Worm (Caenorhabditis elegans) whole organism, L3 larva: ENCODE measurements around the gene nhr-127.

Source experiments
- R02D3.7 ChIP-seq: fragments of 150-350 bp; optimal IDR thresholded peaks from 2 replicates; lab custom pipeline; 2014; ENCODE audit warnings: missing biosample characterization, missing genetic modification characterization
- aly-2 ChIP-seq: fragments of 150-350 bp; optimal IDR thresholded peaks from 2 replicates; lab custom pipeline; 2014; ENCODE audit warnings: missing biosample characterization, missing genetic modification characterization
- ama-1 ChIP-seq: fragments of 150-350 bp; optimal IDR thresholded peaks from 2 replicates; lab custom pipeline; 2018
- ceh-16 ChIP-seq: sonication (generic microtip); optimal IDR thresholded peaks from 2 replicates; lab custom pipeline; 2017; ENCODE audit warnings: missing biosample characterization, missing genetic modification characterization
- lin-15B ChIP-seq: fragments of 150-350 bp; optimal IDR thresholded peaks from 2 replicates; lab custom pipeline; 2014; ENCODE audit warnings: missing biosample characterization, missing genetic modification characterization
- nhr-77 ChIP-seq: fragments of 150-350 bp; optimal IDR thresholded peaks from 2 replicates; lab custom pipeline; 2014; ENCODE audit warnings: missing biosample characterization, missing genetic modification characterization
- pha-4 ChIP-seq: fragments of 150-350 bp; optimal IDR thresholded peaks from 2 replicates; lab custom pipeline; 2014; ENCODE audit warnings: missing biosample characterization, missing genetic modification reagents, missing genetic modification characterization
- pqm-1 ChIP-seq: fragments of 150-350 bp; optimal IDR thresholded peaks from 2 replicates; lab custom pipeline; 2017; ENCODE audit warnings: missing biosample characterization, missing genetic modification characterization, inconsistent platforms
- snpc-4 ChIP-seq: fragments of 150-350 bp; optimal IDR thresholded peaks from 2 replicates; lab custom pipeline; 2014; ENCODE audit warnings: missing biosample characterization, missing genetic modification characterization
- unc-62 ChIP-seq: fragments of 150-350 bp; sonication (generic microtip); optimal IDR thresholded peaks from 4 replicates; lab custom pipeline; 2014; ENCODE audit warnings: missing biosample characterization, missing genetic modification reagents, missing genetic modification characterization

DNA sequence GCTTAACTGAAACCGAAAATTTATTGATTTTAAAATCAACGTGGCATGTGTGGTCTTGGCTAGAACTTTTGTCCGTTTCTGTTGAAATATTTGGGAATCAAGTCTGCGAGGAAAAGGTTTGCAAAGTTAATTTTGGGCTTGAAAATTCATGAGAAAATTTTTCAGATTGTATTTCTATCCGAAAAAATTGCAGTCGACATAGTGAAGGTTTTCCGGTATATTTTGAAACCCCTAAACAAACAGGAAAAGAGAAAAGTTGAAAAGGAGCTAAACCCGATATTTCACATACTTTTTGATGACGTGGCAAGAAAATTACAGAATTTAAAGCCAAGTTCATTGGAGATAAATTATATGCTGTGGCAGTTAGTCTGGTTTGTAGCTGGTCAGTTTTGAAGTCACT lies at the start of gene nhr-127:
- TF ChIP-seq R02D3.7 (tag; lab: Kevin White, UChicago): no peak
- TF ChIP-seq aly-2 (tag; lab: Kevin White, UChicago): no peak
- TF ChIP-seq ceh-16: no peak
- TF ChIP-seq pha-4 (tag; lab: Kevin White, UChicago): no peak
- TF ChIP-seq unc-62 (GFP tag; lab: Kevin White, UChicago): no peak
- no peak for TF ChIP-seq snpc-4
- no peak for TF ChIP-seq pqm-1 (tag; lab: Kevin White, UChicago)
- no peak for TF ChIP-seq lin-15B (tag; lab: Kevin White, UChicago)
- no peak for TF ChIP-seq ama-1
- TF ChIP-seq nhr-77 (tag; lab: Kevin White, UChicago): no peak
